Worm (Caenorhabditis elegans): ENCODE data around the gene viro-2.

ce11 chrIII:7153747-7154238, 25.1 kb downstream of the viro-2 start, which contains the start of gene ogt-1:
- TF ChIP-seq tab-1 (GFP tag; IDR thresholded peaks at IDR 0.05) = no peak
- no peak for TF ChIP-seq T22C8.4 (GFP tag; IDR thresholded peaks at IDR 0.05)
- no peak for TF ChIP-seq klf-2 (GFP tag; conservative IDR thresholded peaks at IDR 0.05)
- no peak for TF ChIP-seq ref-1 (GFP tag; conservative IDR thresholded peaks at IDR 0.05)
